Worm (Caenorhabditis elegans): ENCODE measurements around the gene T19H12.3.

The T19H12.3 gene

DNA sequence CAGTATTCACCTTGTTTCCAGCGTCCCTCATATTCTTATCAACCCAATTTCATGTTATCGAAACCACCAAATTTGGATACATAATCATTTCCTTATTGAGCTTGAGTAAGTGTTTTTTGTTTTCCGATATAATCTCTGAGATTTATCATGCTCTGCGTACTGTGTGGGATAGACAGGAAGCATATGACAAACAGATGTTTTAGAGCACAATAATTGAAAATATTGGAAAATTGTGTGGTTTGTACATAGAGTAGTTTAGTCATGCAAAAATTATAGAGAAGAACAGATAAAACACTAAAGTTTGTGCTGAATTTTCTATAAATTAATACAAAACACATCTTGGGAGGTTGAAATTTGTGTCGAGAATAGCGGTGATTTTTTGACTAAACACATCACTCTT is 16.8 kb upstream of the T19H12.3 start:
- TF ChIP-seq hmg-4 (GFP tag; optimal IDR thresholded peaks at IDR 0.05) (no peak), B0310.2 (tag; optimal IDR thresholded peaks at IDR 0.05) (no peak), hnd-1 (tag; optimal IDR thresholded peaks at IDR 0.05) (no peak), ama-1 (optimal IDR thresholded peaks at IDR 0.05) (no peak), tra-4 (tag; optimal IDR thresholded peaks at IDR 0.05) (no peak), ceh-13 (GFP tag; optimal IDR thresholded peaks at IDR 0.05) (no peak), tbx-11 (GFP tag; IDR thresholded peaks at IDR 0.05) (no peak), F13C5.2 (tag; optimal IDR thresholded peaks at IDR 0.05) (no peak), pes-1 (GFP tag; IDR thresholded peaks at IDR 0.05) (no peak), ceh-36 (tag; optimal IDR thresholded peaks at IDR 0.05) (no peak), aly-1 (tag; optimal IDR thresholded peaks at IDR 0.05) (no peak), flt-1 (GFP tag; IDR thresholded peaks at IDR 0.05) (no peak), ets-7 (tag; optimal IDR thresholded peaks at IDR 0.05) (no peak), tbx-37 (GFP tag; conservative IDR thresholded peaks at IDR 0.05) (no peak)

DNA sequence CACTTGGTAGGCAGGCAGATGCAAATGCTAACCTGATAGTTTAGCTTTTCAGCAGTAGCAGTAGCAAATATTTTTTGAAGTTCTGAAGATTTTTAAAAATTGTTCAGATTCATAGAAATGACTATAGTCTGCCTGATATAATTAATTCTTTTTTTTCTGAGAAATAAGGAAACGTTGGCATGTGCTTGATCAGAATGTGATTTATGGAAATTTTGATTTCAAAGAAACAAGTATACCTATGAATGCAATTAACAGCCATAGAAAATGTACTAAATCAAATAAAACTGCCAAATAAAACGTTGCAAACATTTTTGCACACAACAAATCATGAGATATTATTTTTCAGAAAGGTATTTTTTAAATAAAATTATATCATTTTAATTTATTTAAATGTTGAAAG is 14.8 kb upstream of the T19H12.3 start:
- no peak for TF ChIP-seq tbx-11 (GFP tag; IDR thresholded peaks at IDR 0.05)
- no peak for TF ChIP-seq tra-4 (tag; optimal IDR thresholded peaks at IDR 0.05)
- TF ChIP-seq ama-1 (optimal IDR thresholded peaks at IDR 0.05), result no peak
- TF ChIP-seq aly-1 (tag; optimal IDR thresholded peaks at IDR 0.05), result no peak
- TF ChIP-seq F13C5.2 (tag; optimal IDR thresholded peaks at IDR 0.05), result no peak
- no peak for TF ChIP-seq ceh-36 (tag; optimal IDR thresholded peaks at IDR 0.05)
- TF ChIP-seq hmg-4 (GFP tag; optimal IDR thresholded peaks at IDR 0.05), result no peak

DNA sequence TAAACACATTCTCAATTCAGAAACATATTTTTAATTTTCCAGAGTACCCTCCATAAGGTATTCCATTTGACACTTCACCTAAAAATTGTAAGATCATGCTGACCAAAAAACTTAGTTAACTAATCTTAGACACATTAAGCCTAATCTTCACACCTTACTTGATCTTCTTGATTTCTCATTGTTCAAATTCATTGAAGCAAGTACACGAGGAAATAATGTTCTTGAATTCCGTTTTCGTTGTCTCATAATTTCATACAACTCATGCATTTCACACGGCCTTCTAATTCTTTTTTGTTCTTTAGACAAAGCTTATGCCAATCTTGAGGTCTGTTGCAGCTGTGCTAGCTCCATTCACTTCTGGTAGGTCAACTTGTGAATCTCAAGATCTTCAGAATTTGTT is 13.5 kb upstream of the T19H12.3 start, which contains the start of gene srd-33:
srd-33 (plus strand) TSS at position 301 of the 400 bp plus-strand sequence.
- no peak for TF ChIP-seq tbx-11 (GFP tag; IDR thresholded peaks at IDR 0.05)

DNA sequence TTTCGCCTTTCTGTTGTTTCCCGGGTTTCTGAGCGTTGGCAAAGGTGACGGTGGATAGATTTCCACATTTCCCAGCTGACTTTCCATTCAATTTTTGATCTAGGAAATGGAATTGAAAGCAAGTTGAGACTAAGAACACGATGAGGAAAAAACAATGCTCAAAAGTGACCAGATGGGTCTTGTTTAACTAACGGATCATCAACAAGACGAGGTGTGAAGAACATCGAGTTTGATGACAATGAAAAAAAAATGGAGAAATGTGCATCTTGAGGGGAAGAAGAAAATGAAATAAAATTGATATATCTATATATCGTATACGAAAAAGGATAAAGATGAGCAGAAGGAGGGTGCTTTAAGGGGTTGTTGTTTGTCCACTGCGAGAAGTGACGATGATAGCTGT is 7.9 kb upstream of the T19H12.3 start, which contains the start of gene T19H12.6:
T19H12.6 (minus strand) TSS at position 101 of the 400 bp plus-strand sequence.
- TF ChIP-seq aly-1 (tag; optimal IDR thresholded peaks at IDR 0.05) (no peak), pes-1 (GFP tag; IDR thresholded peaks at IDR 0.05) (no peak), ceh-36 (tag; optimal IDR thresholded peaks at IDR 0.05) (no peak)

DNA sequence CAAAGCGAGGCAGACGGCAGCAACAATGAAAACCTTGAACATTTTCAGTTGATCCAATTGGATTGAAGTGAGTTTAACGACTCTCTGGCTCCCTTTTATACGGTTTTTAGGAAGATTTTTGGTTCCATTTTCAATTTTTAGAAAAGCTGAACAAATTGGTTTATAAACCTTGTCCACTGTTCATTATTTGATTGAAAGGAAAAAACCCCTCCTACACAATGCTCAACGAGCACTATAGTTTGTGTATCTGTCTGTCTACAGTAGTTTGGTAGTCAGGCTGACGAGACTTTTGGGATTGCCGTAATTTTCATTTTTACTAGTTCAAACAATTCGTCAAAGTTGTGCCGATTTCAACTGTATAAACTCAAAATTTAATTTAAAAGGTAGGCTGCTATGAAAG is 6.2 kb upstream of the T19H12.3 start, which contains the start of gene T19H12.15:
T19H12.15 (minus strand) TSS at position 101 of the 400 bp plus-strand sequence.
- TF ChIP-seq B0310.2 (tag; optimal IDR thresholded peaks at IDR 0.05) (no peak), flt-1 (GFP tag; IDR thresholded peaks at IDR 0.05) (no peak), tbx-11 (GFP tag; IDR thresholded peaks at IDR 0.05) (no peak), hmbx-1 (tag; optimal IDR thresholded peaks at IDR 0.05) (no peak), tbx-37 (GFP tag; conservative IDR thresholded peaks at IDR 0.05) (no peak), ets-7 (tag; optimal IDR thresholded peaks at IDR 0.05) (no peak), ceh-13 (GFP tag; optimal IDR thresholded peaks at IDR 0.05) (no peak), ama-1 (optimal IDR thresholded peaks at IDR 0.05) (no peak), sea-1 (GFP tag; conservative IDR thresholded peaks at IDR 0.05) (no peak), aly-1 (tag; optimal IDR thresholded peaks at IDR 0.05) (no peak), scrt-1 (GFP tag; IDR thresholded peaks at IDR 0.05) (no peak), hnd-1 (tag; optimal IDR thresholded peaks at IDR 0.05) (no peak), hmg-4 (GFP tag; optimal IDR thresholded peaks at IDR 0.05) (no peak), tra-4 (tag; optimal IDR thresholded peaks at IDR 0.05) (no peak), ceh-36 (tag; optimal IDR thresholded peaks at IDR 0.05) (no peak), pes-1 (GFP tag; IDR thresholded peaks at IDR 0.05) (no peak), F13C5.2 (tag; optimal IDR thresholded peaks at IDR 0.05) (no peak)

DNA sequence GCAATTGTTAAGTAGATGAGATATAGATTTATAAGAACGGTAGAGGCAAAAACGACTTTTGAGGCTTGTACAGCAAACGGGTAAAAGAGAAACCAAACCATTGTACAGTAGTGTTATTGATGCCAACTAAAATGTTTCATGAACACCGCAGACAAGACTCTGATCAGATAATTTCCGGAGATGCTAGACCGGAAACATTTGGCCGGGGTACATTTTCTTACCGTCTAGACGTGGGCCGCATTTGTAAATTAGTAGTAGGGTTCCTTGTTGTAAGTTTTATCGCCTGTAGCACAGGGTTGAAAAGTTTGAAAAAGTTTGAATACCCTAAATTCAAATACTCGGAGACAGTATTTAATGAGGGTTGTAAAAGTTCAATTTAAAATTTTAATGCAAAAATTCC is 4.1 kb upstream of the T19H12.3 start, which contains the start of gene str-32:
str-32 (minus strand) TSS at position 101 of the 400 bp plus-strand sequence.
- TF ChIP-seq hmbx-1 (tag; optimal IDR thresholded peaks at IDR 0.05) (no peak), hmg-4 (GFP tag; optimal IDR thresholded peaks at IDR 0.05) (no peak), sea-1 (GFP tag; conservative IDR thresholded peaks at IDR 0.05) (no peak), F13C5.2 (tag; optimal IDR thresholded peaks at IDR 0.05) (no peak), ama-1 (optimal IDR thresholded peaks at IDR 0.05) (no peak), tbx-37 (GFP tag; conservative IDR thresholded peaks at IDR 0.05) (no peak), pes-1 (GFP tag; IDR thresholded peaks at IDR 0.05) (no peak), ceh-13 (GFP tag; optimal IDR thresholded peaks at IDR 0.05) (no peak), flt-1 (GFP tag; IDR thresholded peaks at IDR 0.05) (no peak), B0310.2 (tag; optimal IDR thresholded peaks at IDR 0.05) (no peak)

DNA sequence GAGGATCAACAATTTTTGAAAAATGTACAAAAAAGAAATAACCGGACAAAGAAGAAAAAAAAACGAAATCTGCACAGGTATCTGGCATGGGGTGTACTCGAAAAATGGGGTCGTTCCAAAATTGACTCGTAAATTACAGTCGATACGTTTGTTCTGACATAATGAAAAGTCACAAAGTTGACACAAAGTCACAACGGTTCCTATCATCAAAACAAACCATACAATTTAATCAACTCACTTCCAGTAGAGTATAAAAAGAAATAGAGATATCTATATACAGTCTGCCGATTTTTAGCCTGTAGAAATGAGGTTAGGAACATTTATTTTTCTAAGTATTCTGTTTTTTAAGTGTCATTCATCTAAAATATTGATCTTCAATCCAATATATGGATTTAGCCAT is 982 bp upstream of the T19H12.3 start, which contains the start of gene T19H12.12:
T19H12.12 (plus strand) TSS at position 301 of the 400 bp plus-strand sequence.
- no peak for TF ChIP-seq hmg-4 (GFP tag; optimal IDR thresholded peaks at IDR 0.05)
- TF ChIP-seq tbx-37 (GFP tag; conservative IDR thresholded peaks at IDR 0.05), result no peak
- TF ChIP-seq hnd-1 (tag; optimal IDR thresholded peaks at IDR 0.05), result no peak
- no peak for TF ChIP-seq tra-4 (tag; optimal IDR thresholded peaks at IDR 0.05)
- no peak for TF ChIP-seq flt-1 (GFP tag; IDR thresholded peaks at IDR 0.05)
- TF ChIP-seq ama-1 (optimal IDR thresholded peaks at IDR 0.05), result no peak
- TF ChIP-seq hmbx-1 (tag; optimal IDR thresholded peaks at IDR 0.05), result no peak
- TF ChIP-seq F13C5.2 (tag; optimal IDR thresholded peaks at IDR 0.05), result no peak
- no peak for TF ChIP-seq tbx-11 (GFP tag; IDR thresholded peaks at IDR 0.05)
- TF ChIP-seq aly-1 (tag; optimal IDR thresholded peaks at IDR 0.05), result no peak
- TF ChIP-seq ceh-13 (GFP tag; optimal IDR thresholded peaks at IDR 0.05), result no peak
- TF ChIP-seq scrt-1 (GFP tag; IDR thresholded peaks at IDR 0.05), result no peak
- TF ChIP-seq pes-1 (GFP tag; IDR thresholded peaks at IDR 0.05), result no peak
- TF ChIP-seq B0310.2 (tag; optimal IDR thresholded peaks at IDR 0.05), result no peak

DNA sequence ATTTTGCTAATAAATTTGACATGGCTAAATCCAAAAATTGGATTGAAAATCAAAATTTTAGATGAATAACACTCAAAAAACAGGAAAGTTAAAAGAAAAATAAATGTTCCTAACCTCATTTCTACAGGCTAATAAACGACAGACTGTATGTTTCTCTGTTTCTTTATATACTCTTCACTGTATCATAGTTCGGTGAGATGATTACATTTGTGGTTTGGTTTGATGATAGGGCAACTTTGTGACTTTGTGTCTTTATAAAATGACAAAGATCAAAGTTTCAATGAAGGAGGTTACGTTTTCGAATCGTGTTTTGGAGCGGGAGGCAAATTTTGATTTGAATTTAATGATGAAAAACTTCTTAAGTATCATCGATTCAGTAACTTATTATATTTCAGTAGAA is 4.0 kb downstream of the T19H12.3 start, which contains the start of gene ugt-12:
ugt-12 (minus strand) TSS at position 153 of the 400 bp plus-strand sequence.
- TF ChIP-seq flt-1 (GFP tag; IDR thresholded peaks at IDR 0.05) (no peak), ama-1 (optimal IDR thresholded peaks at IDR 0.05) (no peak), B0310.2 (tag; optimal IDR thresholded peaks at IDR 0.05) (no peak), sea-1 (GFP tag; conservative IDR thresholded peaks at IDR 0.05) (no peak), tbx-11 (GFP tag; IDR thresholded peaks at IDR 0.05) (no peak), F13C5.2 (tag; optimal IDR thresholded peaks at IDR 0.05) (no peak), ceh-13 (GFP tag; optimal IDR thresholded peaks at IDR 0.05) (no peak), hnd-1 (tag; optimal IDR thresholded peaks at IDR 0.05) (no peak), pes-1 (GFP tag; IDR thresholded peaks at IDR 0.05) (no peak), scrt-1 (GFP tag; IDR thresholded peaks at IDR 0.05) (no peak), hmbx-1 (tag; optimal IDR thresholded peaks at IDR 0.05) (no peak), hmg-4 (GFP tag; optimal IDR thresholded peaks at IDR 0.05) (no peak)

Data from whole organism, early embryonic.